Fruit fly (Drosophila melanogaster) whole organism, pupa: Measurements from ENCODE around the gene park.

Experiments
- CG10348 ChIP-seq: fragments of 200-800 bp; sonication (Bioruptor generic); IDR thresholded peaks from 2 replicates; pipeline ENCODE4 v1.3.6; 2022; ENCODE audit warnings: missing biosample characterization, missing genetic modification characterization
- CG12605 ChIP-seq: fragments of 200-800 bp; sonication (Bioruptor generic); IDR thresholded peaks from 2 replicates; pipeline ENCODE4 v1.3.6; 2022; ENCODE audit warnings: missing biosample characterization, missing genetic modification characterization
- CG13204 ChIP-seq: fragments of 200-800 bp; sonication (Bioruptor generic); optimal IDR thresholded peaks from 2 replicates; lab custom pipeline; 2018; ENCODE audit warnings: missing biosample characterization, mild to moderate bottlenecking, missing genetic modification characterization, moderate library complexity
- CG14655 ChIP-seq: fragments of 200-800 bp; sonication (Bioruptor generic); optimal IDR thresholded peaks from 3 replicates; lab custom pipeline; 2017; ENCODE audit warnings: mild to moderate bottlenecking, missing biosample characterization, missing genetic modification reagents, missing genetic modification characterization
- CG15710 ChIP-seq: fragments of 200-800 bp; sonication (Bioruptor generic); optimal IDR thresholded peaks from 2 replicates; lab custom pipeline; 2018; ENCODE audit warnings: missing biosample characterization, mild to moderate bottlenecking, missing genetic modification characterization, moderate library complexity
- CG17806 ChIP-seq: fragments of 200-800 bp; sonication (Bioruptor generic); optimal IDR thresholded peaks from 2 replicates; lab custom pipeline; 2018; ENCODE audit warnings: missing biosample characterization, mild to moderate bottlenecking, missing genetic modification characterization, moderate library complexity
- CG32121 ChIP-seq: fragments of 200-800 bp; sonication (Bioruptor generic); IDR thresholded peaks from 2 replicates; pipeline ENCODE4 v1.3.6; 2022; ENCODE audit warnings: missing biosample characterization, missing genetic modification characterization
- CG34367 ChIP-seq: fragments of 200-800 bp; sonication (Bioruptor generic); optimal IDR thresholded peaks from 2 replicates; lab custom pipeline; 2018; ENCODE audit warnings: missing biosample characterization, mild to moderate bottlenecking, missing genetic modification characterization
- CG4496 ChIP-seq: fragments of 200-800 bp; sonication (Bioruptor generic); IDR thresholded peaks from 3 replicates; pipeline ENCODE4 v1.3.6; 2022; ENCODE audit warnings: missing biosample characterization, missing genetic modification characterization
- CG8159 ChIP-seq: fragments of 200-800 bp; sonication (Bioruptor generic); optimal IDR thresholded peaks from 3 replicates; lab custom pipeline; 2018; ENCODE audit warnings: missing biosample characterization, mild to moderate bottlenecking, missing genetic modification characterization, moderate library complexity
- CG8301 ChIP-seq: fragments of 200-800 bp; sonication (Bioruptor generic); optimal IDR thresholded peaks from 2 replicates; lab custom pipeline; 2018; ENCODE audit warnings: missing biosample characterization, mild to moderate bottlenecking, missing genetic modification characterization
- CG9948 ChIP-seq: fragments of 200-800 bp; sonication (Bioruptor generic); optimal IDR thresholded peaks from 2 replicates; lab custom pipeline; 2018; ENCODE audit warnings: missing biosample characterization, mild to moderate bottlenecking, missing genetic modification characterization, moderate library complexity
- D1 ChIP-seq: fragments of 200-800 bp; sonication (Bioruptor generic); optimal IDR thresholded peaks from 2 replicates; lab custom pipeline; 2018; ENCODE audit warnings: missing biosample characterization, mild to moderate bottlenecking, missing genetic modification characterization, moderate library complexity
- EcR ChIP-seq: fragments of 200-800 bp; sonication (Bioruptor generic); optimal IDR thresholded peaks from 3 replicates; lab custom pipeline; 2019; ENCODE audit warnings: missing biosample characterization, missing genetic modification characterization, mild to moderate bottlenecking, moderate library complexity, missing genetic modification reagents
- Ets98B ChIP-seq: fragments of 200-800 bp; sonication (Bioruptor generic); IDR thresholded peaks from 2 replicates; pipeline ENCODE4 v1.3.6; 2022; ENCODE audit warnings: missing biosample characterization, missing genetic modification characterization
- Pif1A ChIP-seq: fragments of 200-800 bp; sonication (Bioruptor generic); optimal IDR thresholded peaks from 3 replicates; lab custom pipeline; 2016; ENCODE audit warnings: missing biosample characterization, missing genetic modification characterization
- Pif1B ChIP-seq: fragments of 200-800 bp; sonication (Bioruptor generic); optimal IDR thresholded peaks from 3 replicates; lab custom pipeline; 2016; ENCODE audit warnings: missing biosample characterization, missing genetic modification characterization
- Snoo ChIP-seq: fragments of 200-800 bp; sonication (Bioruptor generic); optimal IDR thresholded peaks from 3 replicates; lab custom pipeline; 2017; ENCODE audit warnings: missing biosample characterization, mild to moderate bottlenecking, missing genetic modification characterization, inconsistent platforms
- fd96Ca ChIP-seq: fragments of 200-800 bp; sonication (Bioruptor generic); IDR thresholded peaks from 3 replicates; pipeline ENCODE4 v1.3.6; 2022; ENCODE audit warnings: missing biosample characterization, missing genetic modification characterization
- gl ChIP-seq: fragments of 200-800 bp; sonication (Bioruptor generic); optimal IDR thresholded peaks from 2 replicates; lab custom pipeline; 2018; ENCODE audit warnings: missing biosample characterization, mild to moderate bottlenecking, missing genetic modification characterization
- rn ChIP-seq: fragments of 200-800 bp; sonication (Bioruptor generic); IDR thresholded peaks from 2 replicates; pipeline ENCODE4 v1.3.6; 2022; ENCODE audit warnings: missing biosample characterization, missing genetic modification characterization

Gene park

dm6 chr3L:21202777-21203282 is 6.2 kb upstream of the park start, which contains the start of the genes Targ1, CG10512 and Targ2:
Targ1 (minus strand) TSS chr3L:21202882.
CG10512 (plus strand) TSS chr3L:21202920.
Targ2 (minus strand) TSS chr3L:21203232.
- no peak for TF ChIP-seq rn (GFP tag; lab: Robert Waterston, UW)
- TF ChIP-seq Snoo (tag; lab: Kevin White, UChicago), result no peak
- TF ChIP-seq EcR (GFP tag; lab: Kevin White, UChicago), result peak; percentile 37
- TF ChIP-seq CG32121, result 0 out of 2 replicates have a peak, but pooled peaks have one; percentile 22
- no peak for TF ChIP-seq CG17806 (tag; lab: Kevin White, UChicago)
- no peak for TF ChIP-seq CG13204 (GFP tag; lab: Kevin White, UChicago)

DNA sequence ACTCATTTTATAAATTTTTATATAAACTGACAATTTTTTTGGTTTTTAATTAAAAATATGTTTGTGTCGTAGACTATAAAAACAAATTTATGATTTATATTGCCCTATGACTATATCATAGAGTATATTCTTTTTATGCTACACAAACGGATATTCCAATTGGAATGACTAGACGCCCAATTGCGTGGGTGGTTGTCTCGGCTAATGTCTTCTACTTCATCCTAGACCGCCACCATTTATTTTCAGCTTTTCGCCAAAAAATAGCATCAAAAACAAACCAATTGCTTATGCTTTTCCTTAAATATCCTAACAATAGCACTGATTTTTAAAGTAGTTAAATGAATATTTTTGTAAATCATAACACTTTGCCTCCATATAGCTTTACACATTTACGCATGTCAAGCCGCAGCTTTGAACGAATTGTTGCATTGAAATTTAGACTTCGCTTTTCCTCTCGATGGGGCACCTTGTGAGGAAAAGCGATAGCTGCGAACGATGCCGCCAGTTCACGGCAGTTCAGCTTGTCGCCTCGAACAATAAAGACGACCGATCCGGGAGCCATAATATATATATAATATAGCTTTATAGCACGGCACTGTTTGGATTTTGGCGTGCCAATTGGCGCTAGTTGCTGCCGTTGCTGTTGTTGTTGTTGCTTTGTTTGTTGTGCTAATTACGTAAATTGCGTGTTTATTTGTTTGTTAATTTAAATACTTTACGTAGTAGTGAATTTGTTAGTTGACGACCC is 5.5 kb upstream of the park start:
- peak; percentile 72 for TF ChIP-seq EcR (GFP tag; lab: Kevin White, UChicago)
- TF ChIP-seq CG32121, result no peak
- peak; percentile 52 for TF ChIP-seq D1 (tag; lab: Kevin White, UChicago)
- peak; percentile 11 for TF ChIP-seq CG14655 (GFP tag; lab: Kevin White, UChicago)

DNA sequence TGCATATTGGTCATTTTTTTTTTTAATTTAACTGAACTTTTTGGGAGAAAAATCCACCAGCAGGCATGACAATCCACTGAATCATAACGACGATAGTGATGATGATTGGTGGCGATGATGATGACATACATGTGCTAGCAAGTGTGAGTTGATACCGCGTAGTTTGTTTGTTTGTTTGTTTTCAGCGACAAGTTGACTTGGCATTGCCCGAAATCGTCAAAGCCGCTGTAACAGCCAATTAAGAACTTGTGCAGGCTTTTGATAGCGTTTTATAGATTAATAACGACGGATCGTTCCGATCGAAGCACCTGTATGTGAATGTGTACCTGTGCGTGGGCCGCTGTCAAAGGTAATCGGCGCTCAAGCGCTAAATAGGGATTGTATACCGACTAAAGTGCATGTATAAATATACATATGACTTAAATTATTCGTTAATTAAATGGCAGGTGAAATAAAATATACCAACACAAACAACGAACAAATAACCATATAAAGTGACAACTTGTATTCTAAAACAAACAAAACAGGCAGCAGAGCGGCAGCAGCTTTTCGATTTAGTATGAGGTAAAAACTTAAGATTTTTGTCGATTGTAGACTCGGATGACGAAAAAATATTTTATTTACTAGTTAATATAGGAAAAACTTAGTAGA is 4.7 kb upstream of the park start:
- TF ChIP-seq CG17806 (tag; lab: Kevin White, UChicago) (no peak), EcR (GFP tag; lab: Kevin White, UChicago) (no peak), CG9948 (tag; lab: Kevin White, UChicago) (no peak), D1 (tag; lab: Kevin White, UChicago) (no peak), CG34367 (tag; lab: Kevin White, UChicago) (no peak), Pif1A (no peak), CG14655 (GFP tag; lab: Kevin White, UChicago) (no peak), CG8159 (tag; lab: Kevin White, UChicago) (no peak)

- peak; percentile 70 for TF ChIP-seq CG4496 (GFP tag; lab: Robert Waterston, UW)
- TF ChIP-seq Pif1A, result peak; percentile 17
- TF ChIP-seq CG32121, result no peak
- TF ChIP-seq CG14655 (GFP tag; lab: Kevin White, UChicago), result peak; percentile 35
- no peak for TF ChIP-seq CG17806 (tag; lab: Kevin White, UChicago)
- TF ChIP-seq CG34367 (tag; lab: Kevin White, UChicago), result no peak
- TF ChIP-seq rn (GFP tag; lab: Robert Waterston, UW), result no peak
- no peak for TF ChIP-seq CG8159 (tag; lab: Kevin White, UChicago)
- peak; percentile 28 for TF ChIP-seq CG9948 (tag; lab: Kevin White, UChicago)
- no peak for TF ChIP-seq CG8301
- TF ChIP-seq Ets98B, result no peak; the same call in 1 of the 2 replicates
- no peak for TF ChIP-seq Snoo (tag; lab: Kevin White, UChicago)
- peak; percentile 11 for TF ChIP-seq Pif1B (GFP tag; lab: Kevin White, UChicago)
- no peak for TF ChIP-seq gl (tag; lab: Kevin White, UChicago)
- peak; percentile 2 for TF ChIP-seq EcR (GFP tag; lab: Kevin White, UChicago)
- no peak for TF ChIP-seq CG13204 (GFP tag; lab: Kevin White, UChicago)
- no peak for TF ChIP-seq CG15710 (tag; lab: Kevin White, UChicago)
- no peak for TF ChIP-seq CG10348
- no peak for TF ChIP-seq fd96Ca (GFP tag; lab: Robert Waterston, UW)
- no peak for TF ChIP-seq CG12605
- no peak for TF ChIP-seq D1 (tag; lab: Kevin White, UChicago)
- TF ChIP-seq, all 21 proteins: peak for 6
These were observed 3.9 kb upstream of the park start for dm6 chr3L:21200587-21200986.

DNA sequence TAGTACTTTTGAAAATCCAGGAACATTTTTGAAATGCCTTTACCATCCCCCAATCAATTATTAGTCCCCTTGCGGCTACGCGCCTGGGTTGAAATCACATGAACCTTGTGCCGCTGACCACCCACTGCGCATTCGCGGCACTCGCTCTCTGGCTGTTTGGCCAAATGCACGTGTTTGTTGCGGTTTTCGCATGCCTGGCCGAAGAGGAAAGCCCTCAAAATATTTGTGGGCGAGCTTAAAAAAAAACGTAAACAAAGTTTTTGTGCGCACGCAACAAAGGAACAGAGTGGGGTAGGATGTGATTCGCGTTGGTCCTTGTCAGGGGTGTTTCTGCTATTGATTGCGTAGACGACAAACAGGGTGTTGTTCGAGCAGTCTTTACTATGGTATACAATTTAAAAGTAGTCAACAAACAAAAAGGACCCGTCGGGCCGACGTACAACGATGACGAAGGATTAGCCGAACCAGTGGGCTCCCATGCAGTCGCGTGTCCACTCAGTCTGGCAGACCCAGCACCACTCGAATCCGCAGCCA is 2.2 kb downstream of the park start:
- no peak for TF ChIP-seq CG12605
- TF ChIP-seq D1 (tag; lab: Kevin White, UChicago), result no peak
- TF ChIP-seq Pif1A, result no peak
- TF ChIP-seq CG17806 (tag; lab: Kevin White, UChicago), result no peak
- no peak for TF ChIP-seq rn (GFP tag; lab: Robert Waterston, UW)
- TF ChIP-seq Ets98B, result no peak
- no peak for TF ChIP-seq CG9948 (tag; lab: Kevin White, UChicago)
- TF ChIP-seq CG8301, result no peak
- TF ChIP-seq, all 21 proteins: peak for 0

- TF ChIP-seq CG15710 (tag; lab: Kevin White, UChicago), result no peak
- TF ChIP-seq CG13204 (GFP tag; lab: Kevin White, UChicago), result no peak
- 0 out of 3 replicates have a peak, but pooled peaks have one; percentile 28 for TF ChIP-seq fd96Ca (GFP tag; lab: Robert Waterston, UW)
- TF ChIP-seq CG4496 (GFP tag; lab: Robert Waterston, UW), result 0 out of 3 replicates have a peak, but pooled peaks have one; percentile 15
These were observed 3.5 kb downstream of the park start, which contains the start of gene CG42337 for dm6 chr3L:21193170-21193569. CG42337 (minus strand) TSS chr3L:21193363.
